Worm (Caenorhabditis elegans): ENCODE measurements around the gene F08D12.12.

DNA sequence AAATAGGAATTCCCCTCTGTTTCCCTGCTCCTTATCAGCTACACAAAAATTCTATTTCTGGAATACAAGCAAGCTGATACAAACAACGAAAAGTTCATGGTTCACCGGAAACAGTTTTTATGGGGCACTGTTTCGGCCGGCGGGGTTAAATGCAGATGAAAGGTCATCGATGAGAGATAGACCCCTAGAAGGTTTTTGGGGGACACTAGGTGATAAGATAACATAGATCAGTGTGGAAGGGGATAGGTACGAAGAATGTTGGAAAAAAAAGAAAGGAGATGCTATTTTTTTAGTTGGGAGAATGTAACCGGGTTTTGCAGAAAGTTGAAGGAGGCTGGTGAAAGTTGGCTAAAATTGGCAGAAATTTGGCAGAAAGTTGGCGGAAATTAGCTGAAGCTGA, 18.7 kb upstream of the F08D12.12 start:
- no peak for TF ChIP-seq dao-5 (tag; optimal IDR thresholded peaks at IDR 0.05)
- no peak for TF ChIP-seq W03F9.2 (tag; optimal IDR thresholded peaks at IDR 0.05)
- TF ChIP-seq him-1 (tag; optimal IDR thresholded peaks at IDR 0.05) = no peak
